Worm (Caenorhabditis elegans): ENCODE data around the gene spp-11.
A peak's percentile ranks its signal among the peaks of the same experiment; 100 is the strongest.

The spp-11 gene

ce11 chrII:6365237-6365815, 41.9 kb downstream of the spp-11 start, which contains the start of the genes ani-2 and clec-88 (continued):
- TF ChIP-seq madf-3 (GFP tag; IDR thresholded peaks at IDR 0.05): 0 out of 2 replicates have a peak, but pooled peaks have one; percentile 23
- no peak for TF ChIP-seq nhr-90 (tag; optimal IDR thresholded peaks at IDR 0.05)
- no peak for TF ChIP-seq ztf-3 (GFP tag; optimal IDR thresholded peaks at IDR 0.05)
- no peak for TF ChIP-seq zim-3 (tag; optimal IDR thresholded peaks at IDR 0.05)
- TF ChIP-seq attf-5 (GFP tag; optimal IDR thresholded peaks at IDR 0.05): no peak
- TF ChIP-seq nfya-2 (GFP tag; IDR thresholded peaks at IDR 0.05): no peak
- no peak for TF ChIP-seq somi-1 (GFP tag; optimal IDR thresholded peaks at IDR 0.05)
- TF ChIP-seq nhr-179 (tag; optimal IDR thresholded peaks at IDR 0.05): no peak
- TF ChIP-seq Y53G8AR.9 (GFP tag; conservative IDR thresholded peaks at IDR 0.05): no peak
- TF ChIP-seq mxl-1 (tag; optimal IDR thresholded peaks at IDR 0.05): no peak
- no peak for TF ChIP-seq dpff-1 (tag; optimal IDR thresholded peaks at IDR 0.05)
- no peak for TF ChIP-seq hmg-20 (GFP tag; IDR thresholded peaks at IDR 0.05)
- no peak for TF ChIP-seq nhr-120 (GFP tag; IDR thresholded peaks at IDR 0.05)
- TF ChIP-seq C17E4.6 (GFP tag; IDR thresholded peaks at IDR 0.05): no peak
- peak in 1 of 3 experiments; percentile 29 for TF ChIP-seq lin-35 (GFP tag; optimal IDR thresholded peaks at IDR 0.05)
- TF ChIP-seq attf-6 (GFP tag; IDR thresholded peaks at IDR 0.05): no peak
- no peak for TF ChIP-seq B0035.1 (tag; optimal IDR thresholded peaks at IDR 0.05)
- TF ChIP-seq him-1 (tag; optimal IDR thresholded peaks at IDR 0.05): peak; percentile 34
- no peak for TF ChIP-seq ztf-28 (GFP tag; IDR thresholded peaks at IDR 0.05)
- peak; percentile 31 for TF ChIP-seq tbp1 (GFP tag; optimal IDR thresholded peaks at IDR 0.05)
- no peak for TF ChIP-seq K11D2.4 (GFP tag; IDR thresholded peaks at IDR 0.05)
- TF ChIP-seq madf-10 (tag; optimal IDR thresholded peaks at IDR 0.05): no peak
- no peak for TF ChIP-seq F37B4.10 (GFP tag; IDR thresholded peaks at IDR 0.05)
- TF ChIP-seq bed-2 (GFP tag; IDR thresholded peaks at IDR 0.05): no peak
- no peak for TF ChIP-seq ztf-25 (GFP tag; IDR thresholded peaks at IDR 0.05)
- no peak for TF ChIP-seq lin-40 (tag; optimal IDR thresholded peaks at IDR 0.05)
- TF ChIP-seq madf-8 (GFP tag; conservative IDR thresholded peaks at IDR 0.05): peak; percentile 89
- TF ChIP-seq cebp-1 (GFP tag; IDR thresholded peaks at IDR 0.05): no peak
- no peak for TF ChIP-seq cebp-1 (tag; optimal IDR thresholded peaks at IDR 0.05)
- TF ChIP-seq unc-62 (GFP tag; optimal IDR thresholded peaks at IDR 0.05): no peak
- no peak for TF ChIP-seq ccch-3 (GFP tag; optimal IDR thresholded peaks at IDR 0.05)
- peak; percentile 20 for TF ChIP-seq tlf-1 (GFP tag; optimal IDR thresholded peaks at IDR 0.05)
- peak; percentile 76 for TF ChIP-seq dpl-1 (GFP tag; optimal IDR thresholded peaks at IDR 0.05)
- no peak for TF ChIP-seq lin-26 (GFP tag; IDR thresholded peaks at IDR 0.05)
- no peak for TF ChIP-seq mes-4 (tag; optimal IDR thresholded peaks at IDR 0.05)
- no peak for TF ChIP-seq ztf-26 (tag; optimal IDR thresholded peaks at IDR 0.05)
- TF ChIP-seq nfya-1 (tag; optimal IDR thresholded peaks at IDR 0.05; ENCODE audit: borderline replicate concordance, insufficient read depth): no peak
- no peak for TF ChIP-seq ZK185.1 (tag; optimal IDR thresholded peaks at IDR 0.05; ENCODE audit: poor library complexity, severe bottlenecking)
- TF ChIP-seq D2030.7 (GFP tag; IDR thresholded peaks at IDR 0.05): peak; percentile 84
- TF ChIP-seq hmg-1.2 (GFP tag; IDR thresholded peaks at IDR 0.05): no peak; the same call in 1 of the 2 replicates
- TF ChIP-seq nfyb-1 (GFP tag; IDR thresholded peaks at IDR 0.05): no peak
- no peak for TF ChIP-seq ceh-27 (GFP tag; optimal IDR thresholded peaks at IDR 0.05)
- no peak for TF ChIP-seq atf-7 (tag; optimal IDR thresholded peaks at IDR 0.05)
- TF ChIP-seq hrde-1 (tag; optimal IDR thresholded peaks at IDR 0.05; ENCODE audit: borderline replicate concordance): no peak
- no peak for TF ChIP-seq Y67H2A.10 (GFP tag; conservative IDR thresholded peaks at IDR 0.05)
- peak; percentile 68 for TF ChIP-seq F49E8.2 (tag; optimal IDR thresholded peaks at IDR 0.05; ENCODE audit: insufficient read depth)
- TF ChIP-seq B0261.1 (tag; optimal IDR thresholded peaks at IDR 0.05): no peak
- TF ChIP-seq egl-18 (GFP tag; IDR thresholded peaks at IDR 0.05): no peak
- TF ChIP-seq ets-4 (GFP tag; optimal IDR thresholded peaks at IDR 0.05): no peak

Measured in whole organism, young adult.